Fruit fly (Drosophila melanogaster): Measurements from ENCODE around the gene CG4496.

CG4496 gene

dm6 chr2L:7148086-7148485 lies 41.7 kb downstream of the CG4496 start (continued):
- TF ChIP-seq Max (GFP tag; optimal IDR thresholded peaks at IDR 0.05) (peak; percentile 9), CG43689 (GFP tag; IDR thresholded peaks at IDR 0.05) (no peak), BtbVII (GFP tag; optimal IDR thresholded peaks at IDR 0.05) (peak; percentile 52), Myb (GFP tag; optimal IDR thresholded peaks at IDR 0.05) (peak; percentile 17), hbn (GFP tag; IDR thresholded peaks at IDR 0.05; ENCODE audit: partially characterized antibody) (no peak), CG12219 (GFP tag; optimal IDR thresholded peaks at IDR 0.05) (peak; percentile 83), eve (GFP tag; optimal IDR thresholded peaks at IDR 0.05) (peak in 1 of 2 experiments; percentile 93), knrl (GFP tag; IDR thresholded peaks at IDR 0.05; ENCODE audit: partially characterized antibody) (no peak), ttk (GFP tag; IDR thresholded peaks at IDR 0.05) (peak; percentile 78), tna (GFP tag; IDR thresholded peaks at IDR 0.05; ENCODE audit: partially characterized antibody) (no peak), CG3995 (GFP tag; optimal IDR thresholded peaks at IDR 0.05) (no peak), slp2 (GFP tag; optimal IDR thresholded peaks at IDR 0.05) (peak; percentile 73), CG13287 (GFP tag; IDR thresholded peaks at IDR 0.05; ENCODE audit: partially characterized antibody) (no peak), CG11696 (GFP tag; IDR thresholded peaks at IDR 0.05) (0 out of 2 replicates have a peak, but pooled peaks have one; percentile 53), CG17612 (GFP tag; IDR thresholded peaks at IDR 0.05) (no peak; the same call in 1 of the 2 replicates), Lhr (GFP tag; optimal IDR thresholded peaks at IDR 0.05) (peak; percentile 38), CG33557 (GFP tag; optimal IDR thresholded peaks at IDR 0.05) (no peak), Sry-β (GFP tag; optimal IDR thresholded peaks at IDR 0.05) (no peak), nerfin-1 (tag; optimal IDR thresholded peaks at IDR 0.05) (peak; percentile 65), Nf-YC (tag; optimal IDR thresholded peaks at IDR 0.05) (no peak), croc (GFP tag; conservative IDR thresholded peaks at IDR 0.05) (peak; percentile 37; the same call in 1 of the 3 replicates), CG17361 (GFP tag; IDR thresholded peaks at IDR 0.05) (peak; percentile 85), mld (GFP tag; IDR thresholded peaks at IDR 0.05; ENCODE audit: partially characterized antibody) (no peak), CG2120 (GFP tag; optimal IDR thresholded peaks at IDR 0.05) (no peak), CG13775 (GFP tag; optimal IDR thresholded peaks at IDR 0.05) (peak; percentile 43), phol (tag; optimal IDR thresholded peaks at IDR 0.05) (peak; percentile 86), HLHmδ (GFP tag; optimal IDR thresholded peaks at IDR 0.05) (no peak), GATAe (GFP tag; conservative IDR thresholded peaks at IDR 0.05) (no peak), NC2α (GFP tag; optimal IDR thresholded peaks at IDR 0.05) (peak; percentile 57), Bgb (GFP tag; IDR thresholded peaks at IDR 0.05; ENCODE audit: partially characterized antibody) (no peak), CG10959 (GFP tag; IDR thresholded peaks at IDR 0.05) (peak; percentile 51; the same call in 1 of the 2 replicates), YL-1 (GFP tag; optimal IDR thresholded peaks at IDR 0.05) (no peak), CG15479 (GFP tag; optimal IDR thresholded peaks at IDR 0.05) (no peak), CG14667 (GFP tag; IDR thresholded peaks at IDR 0.05) (peak; percentile 55), CG11093 (GFP tag; IDR thresholded peaks at IDR 0.05) (0 out of 3 replicates have a peak, but pooled peaks have one; percentile 17), dmrt99B (tag; optimal IDR thresholded peaks at IDR 0.05) (peak; percentile 89), CG11560 (tag; IDR thresholded peaks at IDR 0.05) (no peak), mirr (GFP tag; optimal IDR thresholded peaks at IDR 0.05) (no peak), Sry-δ (GFP tag; optimal IDR thresholded peaks at IDR 0.05) (peak; percentile 26), sqz (GFP tag; optimal IDR thresholded peaks at IDR 0.05) (peak; percentile 53), Xbp1 (GFP tag; optimal IDR thresholded peaks at IDR 0.05) (peak; percentile 74), CG34422 (GFP tag; IDR thresholded peaks at IDR 0.05) (peak; percentile 59; the same call in 1 of the 3 replicates), H2.0 (GFP tag; IDR thresholded peaks at IDR 0.05) (peak; percentile 57; the same call in 1 of the 2 replicates), ro (GFP tag; IDR thresholded peaks at IDR 0.05) (peak; percentile 22; the same call in 1 of the 2 replicates), fru (optimal IDR thresholded peaks at IDR 0.05) (no peak), nmo (GFP tag; optimal IDR thresholded peaks at IDR 0.05) (peak; percentile 90), Adf1 (GFP tag; IDR thresholded peaks at IDR 0.05) (no peak), Sin3A (optimal IDR thresholded peaks at IDR 0.05) (no peak), chif (GFP tag; optimal IDR thresholded peaks at IDR 0.05) (peak; percentile 72 to 83), Ada2b (GFP tag; IDR thresholded peaks at IDR 0.05) (peak; percentile 74), onecut (GFP tag; IDR thresholded peaks at IDR 0.05) (peak; percentile 39)

Data from whole organism, embryonic.